Fruit fly (Drosophila melanogaster) whole organism, embryonic: Measurements from ENCODE around the gene cert.

Experiments
- CG10267 ChIP-seq: fragments of 200-800 bp; sonication (Bioruptor generic); optimal IDR thresholded peaks from 2 replicates; lab custom pipeline; 2018; ENCODE audit warnings: missing biosample characterization, mild to moderate bottlenecking, missing genetic modification characterization, moderate library complexity
- CG14441 ChIP-seq: fragments of 200-800 bp; sonication (Bioruptor generic); IDR thresholded peaks from 2 replicates; pipeline ENCODE4 v1.3.6; 2022; ENCODE audit warnings: missing biosample characterization, missing genetic modification characterization
- CG15269 ChIP-seq: fragments of 200-800 bp; sonication (Bioruptor generic); optimal IDR thresholded peaks from 2 replicates; lab custom pipeline; 2018; ENCODE audit warnings: missing biosample characterization, mild to moderate bottlenecking, missing genetic modification characterization, moderate library complexity
- CG15479 ChIP-seq: fragments of 200-800 bp; sonication (Bioruptor generic); optimal IDR thresholded peaks from 3 replicates; lab custom pipeline; 2019; ENCODE audit warnings: missing biosample characterization, mild to moderate bottlenecking, missing genetic modification characterization, moderate library complexity
- CG18011 ChIP-seq: fragments of 200-800 bp; sonication (Bioruptor generic); optimal IDR thresholded peaks from 2 replicates; lab custom pipeline; 2017; ENCODE audit warnings: missing biosample characterization, missing genetic modification characterization, mild to moderate bottlenecking, moderate library complexity, missing genotype
- CG18476 ChIP-seq: fragments of 200-800 bp; sonication (Bioruptor generic); optimal IDR thresholded peaks from 2 replicates; lab custom pipeline; 2016; ENCODE audit warnings: missing biosample characterization, mild to moderate bottlenecking, missing genetic modification characterization
- CG18619 ChIP-seq: fragments of 200-800 bp; sonication (Bioruptor generic); optimal IDR thresholded peaks from 3 replicates; lab custom pipeline; 2017; ENCODE audit warnings: missing biosample characterization, mild to moderate bottlenecking, missing genetic modification characterization
- CG31224 ChIP-seq: fragments of 200-800 bp; sonication (Bioruptor generic); IDR thresholded peaks from 2 replicates; pipeline ENCODE4 v1.3.6; 2022; ENCODE audit warnings: missing biosample characterization, missing genetic modification characterization
- CG32772 ChIP-seq: fragments of 200-800 bp; sonication (Bioruptor generic); IDR thresholded peaks from 2 replicates; pipeline ENCODE4 v1.3.6; 2022; ENCODE audit warnings: missing biosample characterization, missing genetic modification characterization
- CG34376 ChIP-seq: fragments of 200-800 bp; sonication (Bioruptor generic); optimal IDR thresholded peaks from 2 replicates; lab custom pipeline; 2018; ENCODE audit warnings: missing biosample characterization, mild to moderate bottlenecking, missing genetic modification characterization
- CG4404 ChIP-seq: fragments of 200-800 bp; sonication (Bioruptor generic); IDR thresholded peaks from 2 replicates; pipeline ENCODE4 v1.3.6; 2022; ENCODE audit warnings: missing biosample characterization, missing genetic modification characterization
- CG6654 ChIP-seq: fragments of 200-800 bp; sonication (Bioruptor generic); optimal IDR thresholded peaks from 2 replicates; lab custom pipeline; 2017; ENCODE audit warnings: missing biosample characterization, mild to moderate bottlenecking, missing genetic modification characterization
- CG7372 ChIP-seq: fragments of 200-800 bp; sonication (Bioruptor generic); IDR thresholded peaks from 2 replicates; pipeline ENCODE4 v1.3.6; 2022; ENCODE audit warnings: missing biosample characterization, missing genetic modification characterization
- CG7786 ChIP-seq: fragments of 200-800 bp; sonication (Bioruptor generic); optimal IDR thresholded peaks from 2 replicates; lab custom pipeline; 2016; ENCODE audit warnings: missing biosample characterization, missing genetic modification characterization
- Dad ChIP-seq: fragments of 200-800 bp; sonication (Bioruptor generic); optimal IDR thresholded peaks from 3 replicates; lab custom pipeline; 2016; ENCODE audit warnings: missing biosample characterization, missing genetic modification characterization
- Dbx ChIP-seq: fragments of 200-800 bp; sonication (Bioruptor generic); IDR thresholded peaks from 3 replicates; pipeline ENCODE4 v1.3.6; 2022; ENCODE audit warnings: missing biosample characterization, missing genetic modification characterization
- Gsc ChIP-seq: fragments of 200-800 bp; sonication (Bioruptor generic); IDR thresholded peaks from 2 replicates; pipeline ENCODE4 v1.3.6; 2022; ENCODE audit warnings: missing biosample characterization, missing genetic modification characterization
- Hr78 ChIP-seq, 2 experiments: fragments of 200-800 bp in 1 of 2; fragments of >200 bp in 1 of 2; sonication (Bioruptor generic) in 1 of 2; optimal IDR thresholded peaks; 2 replicates each; lab custom pipeline; 2017 to 2019; ENCODE audit warnings: missing biosample characterization in 2 of 2, missing genetic modification characterization in 2 of 2, mild to moderate bottlenecking in 1 of 2, moderate library complexity in 1 of 2
- Med ChIP-seq: fragments of 200-800 bp; sonication (Bioruptor generic); peaks from one replicate; lab custom pipeline; 2016; ENCODE audit warnings: missing biosample characterization, missing genetic modification characterization, mild to moderate bottlenecking, inconsistent platforms, moderate library complexity
- Meics ChIP-seq: fragments of 200-800 bp; sonication (Bioruptor generic); optimal IDR thresholded peaks from 2 replicates; lab custom pipeline; 2017; ENCODE audit warnings: missing biosample characterization, mild to moderate bottlenecking, missing genetic modification characterization
- NfI ChIP-seq: fragments of 200-800 bp; sonication (Bioruptor generic); optimal IDR thresholded peaks from 3 replicates; lab custom pipeline; 2018; ENCODE audit warnings: missing biosample characterization, mild to moderate bottlenecking, missing genetic modification characterization, moderate library complexity
- Pdp1 ChIP-seq, 2 experiments: fragments of 200-800 bp; sonication (Bioruptor generic); optimal IDR thresholded peaks; 3 replicates each; lab custom pipeline; 2016; ENCODE audit warnings: missing biosample characterization in 2 of 2, missing genetic modification characterization in 2 of 2, mild to moderate bottlenecking in 1 of 2, moderate library complexity in 1 of 2
- Vsx1 ChIP-seq: fragments of 200-800 bp; sonication (Bioruptor generic); optimal IDR thresholded peaks from 2 replicates; lab custom pipeline; 2017; ENCODE audit warnings: missing biosample characterization, mild to moderate bottlenecking, missing genetic modification characterization, missing genetic modification reagents
- abd-A ChIP-seq: fragments of 200-800 bp; sonication (Bioruptor generic); optimal IDR thresholded peaks from 3 replicates; lab custom pipeline; 2019; ENCODE audit warnings: missing biosample characterization, mild to moderate bottlenecking, missing genetic modification characterization, moderate library complexity
- ac ChIP-seq: fragments of 200-800 bp; sonication (Bioruptor generic); optimal IDR thresholded peaks from 3 replicates; lab custom pipeline; 2017; ENCODE audit warnings: missing biosample characterization, mild to moderate bottlenecking, missing genetic modification characterization
- bowl ChIP-seq: fragments of 200-800 bp; sonication (Bioruptor generic); IDR thresholded peaks from 2 replicates; pipeline ENCODE4 v1.3.6; 2022; ENCODE audit warnings: missing biosample characterization, missing genetic modification characterization
- bsh ChIP-seq, 2 experiments: fragments of 200-800 bp; sonication (Bioruptor generic); optimal IDR thresholded peaks; 2 replicates each; lab custom pipeline; 2017 to 2018; ENCODE audit warnings: mild to moderate bottlenecking in 2 of 2, missing biosample characterization in 2 of 2, missing genetic modification characterization in 2 of 2, moderate library complexity in 1 of 2
- ci ChIP-seq: fragments of 200-800 bp; sonication (Bioruptor generic); IDR thresholded peaks from 3 replicates; pipeline ENCODE4 v1.3.6; 2022; ENCODE audit warnings: missing biosample characterization, missing genetic modification characterization
- exex ChIP-seq: fragments of 200-800 bp; sonication (Bioruptor generic); optimal IDR thresholded peaks from 4 replicates; lab custom pipeline; 2018; ENCODE audit warnings: missing biosample characterization, mild to moderate bottlenecking, missing genetic modification characterization, moderate library complexity
- grn ChIP-seq: fragments of 200-800 bp; sonication (Bioruptor generic); optimal IDR thresholded peaks from 3 replicates; lab custom pipeline; 2017; ENCODE audit warnings: missing biosample characterization, missing genetic modification characterization
- gt ChIP-seq: fragments of 200-800 bp; sonication (Bioruptor generic); IDR thresholded peaks from 2 replicates; pipeline ENCODE4 v1.3.6; 2022; ENCODE audit warnings: missing biosample characterization, missing genetic modification characterization
- hb ChIP-seq: fragments of 200-800 bp; sonication (Bioruptor generic); IDR thresholded peaks from 3 replicates; pipeline ENCODE4 v1.3.6; 2022; ENCODE audit warnings: missing biosample characterization, missing genetic modification characterization; ENCODE audit not compliant: partially characterized antibody
- inv ChIP-seq: fragments of 200-800 bp; sonication (Bioruptor generic); IDR thresholded peaks from 2 replicates; pipeline ENCODE4 v1.3.6; 2022; ENCODE audit warnings: missing biosample characterization, missing genetic modification characterization; ENCODE audit not compliant: partially characterized antibody
- ken ChIP-seq: fragments of 200-800 bp; sonication (Bioruptor generic); IDR thresholded peaks from 3 replicates; pipeline ENCODE4 v1.3.6; 2022; ENCODE audit warnings: missing biosample characterization, missing genetic modification characterization
- lab ChIP-seq: fragments of 200-800 bp; sonication (Bioruptor generic); optimal IDR thresholded peaks from 3 replicates; lab custom pipeline; 2017; ENCODE audit warnings: missing biosample characterization, missing genetic modification characterization, mild to moderate bottlenecking, moderate library complexity, missing genetic modification reagents
- oc ChIP-seq: fragments of 200-800 bp; sonication (Bioruptor generic); optimal IDR thresholded peaks from 2 replicates; lab custom pipeline; 2018; ENCODE audit warnings: missing biosample characterization, mild to moderate bottlenecking, missing genetic modification characterization, moderate library complexity
- pita ChIP-seq: fragments of 200-800 bp; sonication (Bioruptor generic); optimal IDR thresholded peaks from 2 replicates; lab custom pipeline; 2017; ENCODE audit warnings: missing biosample characterization, mild to moderate bottlenecking, missing genetic modification characterization
- prd ChIP-seq, 3 experiments: fragments of >200 bp in 2 of 3; fragments of 200-800 bp in 1 of 3; sonication (Bioruptor generic) in 1 of 3; optimal IDR thresholded peaks in 2 of 3; IDR thresholded peaks in 1 of 3; 2 replicates in 2 of 3; 3 replicates in 1 of 3; pipeline versions ENCODE4 v1.3.6 to Lab custom; 2017 to 2022; ENCODE audit warnings: missing biosample characterization in 1 of 3, missing genetic modification characterization in 1 of 3
- sisA ChIP-seq: fragments of 200-800 bp; sonication (Bioruptor generic); IDR thresholded peaks from 2 replicates; pipeline ENCODE4 v1.3.6; 2022; ENCODE audit warnings: missing biosample characterization, missing genetic modification characterization
- sug ChIP-seq: fragments of 200-800 bp; optimal IDR thresholded peaks from 2 replicates; lab custom pipeline; 2019; ENCODE audit warnings: missing biosample characterization, mild to moderate bottlenecking, missing genetic modification characterization, moderate library complexity
- tgo ChIP-seq: fragments of 200-800 bp; sonication (Bioruptor generic); IDR thresholded peaks from 3 replicates; pipeline ENCODE4 v1.3.6; 2022; ENCODE audit warnings: missing biosample characterization, missing genetic modification characterization
- ttk ChIP-seq: fragments of 200-800 bp; sonication (Bioruptor generic); IDR thresholded peaks from 2 replicates; pipeline ENCODE4 v2.1.2; 2022; ENCODE audit warnings: missing biosample characterization, missing genetic modification characterization
- unc-4 ChIP-seq: fragments of 200-800 bp; sonication (Bioruptor generic); IDR thresholded peaks from 2 replicates; pipeline ENCODE4 v1.3.6; 2022; ENCODE audit warnings: missing biosample characterization, missing genetic modification characterization; ENCODE audit not compliant: partially characterized antibody
- wor ChIP-seq: fragments of 200-800 bp; sonication (Bioruptor generic); IDR thresholded peaks from 2 replicates; pipeline ENCODE4 v1.3.6; 2022; ENCODE audit warnings: missing biosample characterization, missing genetic modification characterization

Gene cert

DNA sequence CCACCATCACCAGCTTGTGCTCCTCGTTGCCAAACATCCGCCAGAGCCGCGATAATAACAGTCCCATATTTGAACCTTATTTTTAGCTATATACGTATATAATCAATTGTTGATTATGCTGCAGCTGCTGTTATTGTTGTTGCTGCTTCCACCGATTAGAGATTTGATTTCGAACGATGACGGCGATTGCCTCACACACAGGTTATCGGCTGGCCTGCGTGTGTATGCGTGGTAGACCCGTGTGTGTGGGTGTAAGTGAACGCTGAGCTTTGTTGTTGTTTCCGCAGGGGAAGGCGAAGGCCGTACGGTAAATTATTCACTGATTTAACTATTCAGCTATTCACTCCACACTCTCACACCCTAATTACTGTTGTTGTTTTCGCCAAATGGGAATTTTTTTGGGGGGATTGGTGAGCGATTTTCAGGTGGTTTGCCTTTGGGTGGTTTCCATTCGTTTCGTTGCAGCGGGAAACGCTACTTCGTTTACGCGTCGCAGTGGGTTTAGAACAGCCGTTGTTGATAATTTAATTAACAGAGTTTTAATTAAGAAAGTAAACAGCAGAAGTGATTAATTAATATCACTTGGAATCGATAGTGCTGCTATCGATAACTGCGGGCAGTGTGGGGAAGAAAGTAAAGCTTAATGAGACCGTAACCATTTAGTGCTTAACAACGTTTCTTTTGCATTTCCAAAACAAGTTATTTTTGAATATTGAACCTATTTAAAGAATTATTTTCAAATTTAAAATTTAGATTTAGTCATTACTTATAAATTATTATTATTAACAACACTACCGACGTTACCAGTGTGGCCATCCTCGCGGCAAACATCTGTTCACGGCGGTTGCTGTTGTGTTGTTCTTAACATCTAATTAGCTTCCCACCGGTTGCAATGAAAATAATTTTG lies 9.8 kb upstream of the cert start, which contains the start of the genes Arl5 and CG13671 (continued):
- TF ChIP-seq abd-A (tag; lab: Kevin White, UChicago) (no peak), CG32772 (GFP tag; lab: Robert Waterston, UW) (peak; percentile 83)

DNA sequence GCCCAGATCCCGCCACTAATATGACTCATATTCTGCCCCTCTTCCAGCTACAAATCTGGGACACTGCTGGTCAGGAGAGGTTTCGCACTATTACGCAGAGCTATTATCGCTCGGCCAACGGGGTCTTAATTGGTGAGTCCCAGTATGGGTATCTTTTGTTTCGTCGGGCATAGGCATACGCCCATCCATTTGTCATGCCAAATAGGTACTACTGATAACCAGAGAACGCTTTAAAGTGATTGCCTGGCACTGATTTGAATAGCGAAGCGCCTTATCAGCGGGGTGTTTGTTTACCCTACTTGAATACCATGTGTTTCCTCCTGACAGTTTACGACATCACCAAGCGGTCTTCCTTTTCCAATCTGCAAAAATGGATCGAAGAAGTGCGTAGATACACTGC lies 7.8 kb upstream of the cert start:
- peak; percentile 5 for TF ChIP-seq CG34376 (GFP tag; lab: Kevin White, UChicago)
- peak; percentile 52 for TF ChIP-seq sug (tag; lab: Kevin White, UChicago)
- TF ChIP-seq oc, result no peak
- TF ChIP-seq CG15479, result peak; percentile 63
- peak; percentile 39 for TF ChIP-seq lab (GFP tag; lab: Kevin White, UChicago)
- peak; percentile 56 for TF ChIP-seq Med (GFP tag; lab: Kevin White, UChicago)
- peak in 1 of 2 experiments; percentile 1 for TF ChIP-seq Pdp1 (GFP tag; optimal IDR thresholded peaks at IDR 0.05; lab: Kevin White, UChicago)
- no peak for TF ChIP-seq CG18476 (GFP tag; lab: Kevin White, UChicago)
- TF ChIP-seq grn (GFP tag; lab: Kevin White, UChicago), result peak; percentile 7
- TF ChIP-seq exex (tag; lab: Kevin White, UChicago), result peak; percentile 65

DNA sequence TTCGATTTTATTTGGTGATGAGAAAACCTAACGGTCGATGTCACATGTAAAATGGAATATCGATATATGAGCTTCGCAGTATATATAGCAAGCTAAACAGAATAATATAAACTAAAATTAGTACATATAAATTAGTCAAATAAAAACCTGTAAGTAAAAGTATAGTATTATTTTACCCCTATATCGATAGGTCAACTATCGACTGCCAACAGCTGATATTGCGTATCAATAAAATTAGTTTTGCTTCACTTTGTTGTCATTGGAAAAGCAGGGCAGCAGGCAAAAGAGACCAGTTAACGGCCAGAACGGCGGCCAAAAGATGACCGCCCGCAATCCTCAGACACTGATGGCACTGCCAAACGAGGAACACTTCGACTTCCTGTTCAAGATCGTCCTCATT lies 7.3 kb upstream of the cert start, which contains the start of gene Rab19:
TSS of gene Rab19 (plus strand) at position 78 of the 400 bp plus-strand sequence.
- TF ChIP-seq bowl (GFP tag; lab: Robert Waterston, UW) (no peak), CG31224 (GFP tag; lab: Robert Waterston, UW) (no peak), CG7786 (GFP tag; lab: Kevin White, UChicago) (no peak), grn (GFP tag; lab: Kevin White, UChicago) (no peak), inv (peak; percentile 76), CG18011 (GFP tag; lab: Kevin White, UChicago) (no peak), unc-4 (GFP tag; lab: Robert Waterston, UW) (peak; percentile 94), ken (GFP tag; lab: Robert Waterston, UW) (no peak), ttk (GFP tag; lab: Robert Waterston, UW) (no peak), wor (GFP tag; lab: Robert Waterston, UW) (no peak), CG14441 (GFP tag; lab: Robert Waterston, UW) (no peak), Vsx1 (GFP tag; lab: Kevin White, UChicago) (peak; percentile 12), CG4404 (GFP tag; lab: Robert Waterston, UW) (no peak), CG10267 (tag; lab: Kevin White, UChicago) (peak; percentile 74), pita (GFP tag; lab: Kevin White, UChicago) (no peak), CG7372 (no peak), tgo (no peak), bsh (GFP tag; optimal IDR thresholded peaks at IDR 0.05; lab: Kevin White, UChicago) (no peak), gt (no peak), CG18619 (GFP tag; lab: Kevin White, UChicago) (no peak), Hr78 (GFP tag; optimal IDR thresholded peaks at IDR 0.05; lab: Kevin White, UChicago) (peak in 1 of 2 experiments; percentile 100), NfI (GFP tag; lab: Kevin White, UChicago) (no peak), Meics (GFP tag; lab: Kevin White, UChicago) (no peak), Gsc (no peak), CG6654 (no peak), ac (GFP tag; lab: Kevin White, UChicago) (no peak), Dad (no peak), ci (GFP tag; lab: Robert Waterston, UW) (no peak), prd (optimal IDR thresholded peaks at IDR 0.05; lab: Kevin White, UChicago) (no peak), prd (GFP tag; IDR thresholded peaks at IDR 0.05; lab: Robert Waterston, UW) (no peak), sisA (GFP tag; lab: Robert Waterston, UW) (no peak), CG15269 (tag; lab: Kevin White, UChicago) (no peak), hb (peak; percentile 83), Dbx (GFP tag; lab: Robert Waterston, UW) (no peak)
